Worm (Caenorhabditis elegans) whole organism, L4 larva: ENCODE results near the gene F10E7.9.

ENCODE experiments used
- F26F4.8 ChIP-seq: fragments of 200-800 bp; sonication (Bioruptor generic); conservative IDR thresholded peaks from 2 replicates; pipeline ENCODE4 v1.3.6; 2022; ENCODE audit warnings: missing genetic modification characterization, missing compliant biosample characterization
- T20F7.1 ChIP-seq: fragments of 200-800 bp; sonication (Bioruptor generic); optimal IDR thresholded peaks from 2 replicates; lab custom pipeline; 2018; ENCODE audit warnings: mild to moderate bottlenecking, missing genetic modification characterization, missing compliant biosample characterization
- Y75B8A.6 ChIP-seq: fragments of 200-800 bp; sonication (Bioruptor generic); IDR thresholded peaks from 2 replicates; pipeline ENCODE4 v1.3.6; 2022; ENCODE audit warnings: missing genetic modification reagents, missing genetic modification characterization, missing compliant biosample characterization
- arid-1 ChIP-seq: fragments of 200-800 bp; sonication (Bioruptor generic); conservative IDR thresholded peaks from 2 replicates; pipeline ENCODE4 v1.3.6; 2022; ENCODE audit warnings: missing genetic modification reagents, missing genetic modification characterization, missing compliant biosample characterization
- ceh-20 ChIP-seq: fragments of 200-800 bp; sonication (Bioruptor generic); IDR thresholded peaks from 2 replicates; pipeline ENCODE4 v1.3.6; 2022; ENCODE audit warnings: missing genetic modification reagents, missing genetic modification characterization, missing compliant biosample characterization
- ceh-44 ChIP-seq: fragments of 200-800 bp; sonication (Bioruptor generic); IDR thresholded peaks from 2 replicates; pipeline ENCODE4 v1.3.6; 2022; ENCODE audit warnings: missing genetic modification reagents, missing genetic modification characterization, missing compliant biosample characterization
- daf-16 ChIP-seq, 3 experiments: sonication (generic microtip); optimal IDR thresholded peaks; 2 replicates each; lab custom pipeline; 2016 to 2017; ENCODE audit warnings: missing genetic modification characterization in 3 of 3, missing genetic modification reagents in 3 of 3, mild to moderate bottlenecking in 2 of 3, missing compliant biosample characterization in 2 of 3, missing biosample characterization in 1 of 3, moderate library complexity in 1 of 3
- dmd-6 ChIP-seq: fragments of 200-800 bp; sonication (Bioruptor generic); IDR thresholded peaks from 2 replicates; pipeline ENCODE4 v1.3.6; 2022; ENCODE audit warnings: missing genetic modification reagents, missing genetic modification characterization, missing compliant biosample characterization
- dve-1 ChIP-seq: sonication (generic microtip); optimal IDR thresholded peaks from 2 replicates; lab custom pipeline; 2017; ENCODE audit warnings: antibody characterized with exemption, mild to moderate bottlenecking, missing genetic modification characterization, missing compliant biosample characterization; ENCODE audit not compliant: insufficient read depth
- egl-43 ChIP-seq: fragments of 200-800 bp; sonication (Bioruptor generic); IDR thresholded peaks from 2 replicates; pipeline ENCODE4 v1.3.6; 2022; ENCODE audit warnings: missing genetic modification reagents, missing genetic modification characterization, missing compliant biosample characterization
- fos-1 ChIP-seq: fragments of 150-350 bp; optimal IDR thresholded peaks from 2 replicates; lab custom pipeline; 2014; ENCODE audit warnings: missing biosample characterization, missing genetic modification characterization
- hlh-11 ChIP-seq: fragments of 200-800 bp; sonication (Bioruptor generic); optimal IDR thresholded peaks from 2 replicates; lab custom pipeline; 2018; ENCODE audit warnings: mild to moderate bottlenecking, missing genetic modification characterization, missing compliant biosample characterization
- hlh-30 ChIP-seq: sonication (generic microtip); optimal IDR thresholded peaks from 2 replicates; lab custom pipeline; 2017; ENCODE audit warnings: antibody characterized with exemption, mild to moderate bottlenecking, missing genetic modification characterization, missing compliant biosample characterization; ENCODE audit not compliant: insufficient read depth
- lin-1 ChIP-seq: fragments of 200-800 bp; sonication (Bioruptor generic); IDR thresholded peaks from 2 replicates; pipeline ENCODE4 v1.3.6; 2022; ENCODE audit warnings: missing genetic modification reagents, missing genetic modification characterization, missing compliant biosample characterization
- lsy-2 ChIP-seq, 2 experiments: fragments of 150-350 bp in 1 of 2; sonication (generic microtip) in 1 of 2; optimal IDR thresholded peaks; 2 replicates each; lab custom pipeline; 2014 to 2017; ENCODE audit warnings: missing biosample characterization in 2 of 2, missing genetic modification characterization in 2 of 2
- mdl-1 ChIP-seq, 2 experiments: fragments of 150-350 bp in 1 of 2; sonication (generic microtip) in 1 of 2; optimal IDR thresholded peaks; 2 replicates each; lab custom pipeline; 2014 to 2017; ENCODE audit warnings: missing biosample characterization in 2 of 2, missing genetic modification characterization in 2 of 2
- mxl-2 ChIP-seq: fragments of 200-800 bp; sonication (Bioruptor generic); conservative IDR thresholded peaks from 2 replicates; pipeline ENCODE4 v1.3.6; 2022; ENCODE audit warnings: missing genetic modification reagents, missing genetic modification characterization, missing compliant biosample characterization
- mxl-3 ChIP-seq: fragments of 200-800 bp; sonication (Bioruptor generic); optimal IDR thresholded peaks from 2 replicates; lab custom pipeline; 2018; ENCODE audit warnings: mild to moderate bottlenecking, missing genetic modification characterization, missing compliant biosample characterization
- nhr-11 ChIP-seq: fragments of 150-350 bp; optimal IDR thresholded peaks from 2 replicates; lab custom pipeline; 2014; ENCODE audit warnings: missing biosample characterization, missing genetic modification characterization
- nhr-28 ChIP-seq: fragments of 150-350 bp; optimal IDR thresholded peaks from 2 replicates; lab custom pipeline; 2014; ENCODE audit warnings: missing biosample characterization, missing genetic modification characterization
- nhr-41 ChIP-seq: fragments of 200-800 bp; sonication (Bioruptor generic); IDR thresholded peaks from 2 replicates; pipeline ENCODE4 v1.3.6; 2022; ENCODE audit warnings: missing genetic modification reagents, missing genetic modification characterization, missing compliant biosample characterization
- nhr-48 ChIP-seq: sonication (generic microtip); optimal IDR thresholded peaks from 2 replicates; lab custom pipeline; 2016; ENCODE audit warnings: mild to moderate bottlenecking, missing genetic modification characterization, missing compliant biosample characterization
- nhr-77 ChIP-seq: fragments of 150-350 bp; optimal IDR thresholded peaks from 2 replicates; lab custom pipeline; 2014; ENCODE audit warnings: missing biosample characterization, missing genetic modification characterization
- pha-4 ChIP-seq, 2 experiments: fragments of 150-350 bp in 1 of 2; fragments of 200-800 bp in 1 of 2; sonication (Bioruptor generic) in 1 of 2; IDR thresholded peaks in 1 of 2; optimal IDR thresholded peaks in 1 of 2; 2 replicates each; pipeline versions ENCODE4 v1.3.6 to Lab custom; 2014 to 2022; ENCODE audit warnings: missing genetic modification characterization in 2 of 2, missing genetic modification reagents in 2 of 2, missing biosample characterization in 1 of 2, missing compliant biosample characterization in 1 of 2
- php-3 ChIP-seq: fragments of 200-800 bp; sonication (Bioruptor generic); IDR thresholded peaks from 2 replicates; pipeline ENCODE4 v1.3.6; 2022; ENCODE audit warnings: missing genetic modification reagents, missing genetic modification characterization, missing compliant biosample characterization
- pqm-1 ChIP-seq: sonication (generic microtip); optimal IDR thresholded peaks from 2 replicates; lab custom pipeline; 2017; ENCODE audit warnings: missing biosample characterization, missing genetic modification characterization
- rbr-2 ChIP-seq: sonication (generic microtip); optimal IDR thresholded peaks from 2 replicates; lab custom pipeline; 2016; ENCODE audit warnings: missing genotype, missing genetic modification characterization, missing compliant biosample characterization
- saeg-2 ChIP-seq: fragments of 200-800 bp; sonication (Bioruptor generic); IDR thresholded peaks from 2 replicates; pipeline ENCODE4 v1.3.6; 2022; ENCODE audit warnings: missing genetic modification reagents, missing genetic modification characterization, missing compliant biosample characterization
- sdz-12 ChIP-seq: fragments of 200-800 bp; sonication (Bioruptor generic); optimal IDR thresholded peaks from 2 replicates; lab custom pipeline; 2018; ENCODE audit warnings: mild to moderate bottlenecking, missing genetic modification characterization, missing compliant biosample characterization
- skn-1 ChIP-seq: fragments of 150-350 bp; optimal IDR thresholded peaks from 2 replicates; lab custom pipeline; 2014; ENCODE audit warnings: missing biosample characterization, missing genetic modification characterization
- spr-1 ChIP-seq: sonication (generic microtip); optimal IDR thresholded peaks from 2 replicates; lab custom pipeline; 2016; ENCODE audit warnings: mild to moderate bottlenecking, missing genetic modification characterization, missing compliant biosample characterization
- tra-1 ChIP-seq: fragments of 200-800 bp; sonication (Bioruptor generic); IDR thresholded peaks from 2 replicates; pipeline ENCODE4 v1.3.6; 2022; ENCODE audit warnings: missing genetic modification reagents, missing genetic modification characterization, missing compliant biosample characterization
- unc-62 ChIP-seq, 3 experiments: fragments of 150-350 bp in 1 of 3; sonication (generic microtip); optimal IDR thresholded peaks in 2 of 3; peaks in 1 of 3; 1 replicate in 1 of 3; 2 replicates in 2 of 3; lab custom pipeline; 2014 to 2017; ENCODE audit warnings: missing biosample characterization in 3 of 3, missing genetic modification characterization in 3 of 3, missing genetic modification reagents in 3 of 3, missing genotype in 1 of 3
- vab-7 ChIP-seq: fragments of 200-800 bp; sonication (Bioruptor generic); IDR thresholded peaks from 2 replicates; pipeline ENCODE4 v1.3.6; 2022; ENCODE audit warnings: missing genetic modification reagents, missing genetic modification characterization, missing compliant biosample characterization
- zfp-2 ChIP-seq: sonication (generic microtip); optimal IDR thresholded peaks from 2 replicates; lab custom pipeline; 2016; ENCODE audit warnings: mild to moderate bottlenecking, missing genetic modification characterization, missing compliant biosample characterization
- zip-11 ChIP-seq: fragments of 200-800 bp; sonication (Bioruptor generic); IDR thresholded peaks from 2 replicates; pipeline ENCODE4 v1.3.6; 2022; ENCODE audit warnings: missing genetic modification characterization, missing compliant biosample characterization
- zip-2 ChIP-seq: fragments of 150-350 bp; optimal IDR thresholded peaks from 2 replicates; lab custom pipeline; 2014; ENCODE audit warnings: missing biosample characterization, missing genetic modification characterization
- ztf-7 ChIP-seq: fragments of 150-350 bp; optimal IDR thresholded peaks from 2 replicates; lab custom pipeline; 2014; ENCODE audit warnings: missing biosample characterization, missing genetic modification characterization

The F10E7.9 gene

DNA sequence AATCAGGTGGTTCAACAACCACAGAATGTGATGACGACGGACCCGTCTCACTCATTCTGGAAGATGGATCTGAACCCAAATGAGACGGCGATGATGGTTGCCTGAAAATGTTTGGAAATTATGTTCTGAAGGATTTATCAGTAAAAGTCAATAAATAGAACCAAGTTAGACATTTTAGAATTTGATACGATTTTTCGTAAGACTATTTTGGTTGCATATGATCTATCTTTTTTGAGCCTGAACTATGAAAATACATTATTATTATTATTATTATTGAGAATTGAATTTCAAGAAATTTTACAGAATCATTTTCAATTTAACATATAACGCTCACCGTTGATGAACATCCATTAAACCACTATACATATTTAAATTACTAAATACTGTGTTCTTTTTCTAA lies at the start of gene F10E7.9:
Gene F10E7.9 (minus strand): TSS at position 101 of the 400 bp plus-strand sequence.
- TF ChIP-seq tra-1 (GFP tag; lab: Robert Waterston, UW) (no peak), F26F4.8 (GFP tag; lab: Robert Waterston, UW) (no peak), nhr-41 (GFP tag; lab: Robert Waterston, UW) (no peak), fos-1 (tag; lab: Kevin White, UChicago) (no peak), nhr-11 (tag; lab: Kevin White, UChicago) (no peak), spr-1 (no peak), sdz-12 (no peak), ceh-44 (no peak), mxl-3 (GFP tag; lab: Kevin White, UChicago) (no peak), egl-43 (GFP tag; lab: Robert Waterston, UW) (no peak), zfp-2 (tag; lab: Kevin White, UChicago) (no peak), skn-1 (tag; lab: Kevin White, UChicago) (no peak), zip-2 (tag; lab: Kevin White, UChicago) (no peak), arid-1 (GFP tag; lab: Robert Waterston, UW) (no peak), rbr-2 (tag; lab: Kevin White, UChicago) (no peak), vab-7 (GFP tag; lab: Robert Waterston, UW) (no peak)

DNA sequence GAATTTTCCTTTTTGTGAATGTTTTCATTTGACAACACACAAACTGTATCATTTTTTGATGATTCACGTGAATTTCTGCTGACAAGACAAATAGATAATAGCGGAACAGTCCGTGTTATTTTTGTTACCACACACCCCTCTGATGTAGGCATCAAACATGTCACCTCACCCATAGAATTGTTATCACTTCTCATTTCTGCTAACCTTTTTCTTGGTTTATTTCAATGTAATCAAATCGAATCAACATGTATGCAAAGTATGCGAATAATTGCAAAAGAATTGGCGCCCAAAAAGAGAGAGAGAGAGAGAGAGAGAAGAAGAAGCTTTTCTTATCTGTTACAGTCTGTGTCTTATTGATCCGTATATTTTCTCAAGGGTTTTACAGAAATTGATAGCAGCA lies 47.6 kb upstream of the F10E7.9 start:
- TF ChIP-seq dmd-6 (peak; percentile 78), nhr-28 (peak; percentile 93), ztf-7 (no peak), Y75B8A.6 (GFP tag; lab: Robert Waterston, UW) (no peak), pha-4 (GFP tag; IDR thresholded peaks at IDR 0.05; lab: Robert Waterston, UW) (no peak), pha-4 (tag; optimal IDR thresholded peaks at IDR 0.05; lab: Kevin White, UChicago) (peak; percentile 42), nhr-48 (tag; lab: Kevin White, UChicago) (peak; percentile 19), zip-11 (GFP tag; lab: Robert Waterston, UW) (no peak), mxl-3 (GFP tag; lab: Kevin White, UChicago) (peak; percentile 33), saeg-2 (GFP tag; lab: Robert Waterston, UW) (no peak), nhr-77 (tag; lab: Kevin White, UChicago) (peak; percentile 68), daf-16 (GFP tag; optimal IDR thresholded peaks at IDR 0.05; lab: Kevin White, UChicago) (no peak), daf-16 (tag; optimal IDR thresholded peaks at IDR 0.05; lab: Kevin White, UChicago) (peak; percentile 95), hlh-30 (tag; lab: Kevin White, UChicago) (peak; percentile 25), hlh-11 (tag; lab: Kevin White, UChicago) (peak; percentile 75), unc-62 (GFP tag; optimal IDR thresholded peaks at IDR 0.05 in 1 of 2; lab: Kevin White, UChicago) (peak in 1 of 2 experiments; percentile 69), unc-62 (tag; optimal IDR thresholded peaks at IDR 0.05; lab: Kevin White, UChicago) (no peak), lsy-2 (tag; optimal IDR thresholded peaks at IDR 0.05; lab: Kevin White, UChicago) (peak in 1 of 2 experiments; percentile 36), php-3 (GFP tag; lab: Robert Waterston, UW) (peak; percentile 68), mxl-2 (GFP tag; lab: Robert Waterston, UW) (peak; percentile 79; the same call in 1 of the 2 replicates), lin-1 (no peak), T20F7.1 (GFP tag; lab: Kevin White, UChicago) (peak; percentile 11), dve-1 (tag; lab: Kevin White, UChicago) (peak; percentile 57), pqm-1 (tag; lab: Kevin White, UChicago) (peak; percentile 69), ceh-20 (GFP tag; lab: Robert Waterston, UW) (no peak), arid-1 (GFP tag; lab: Robert Waterston, UW) (no peak), mdl-1 (tag; optimal IDR thresholded peaks at IDR 0.05; lab: Kevin White, UChicago) (peak in 1 of 2 experiments; percentile 39)
